Worm (Caenorhabditis elegans): Measurements from ENCODE around the gene dhhc-9.

The dhhc-9 gene

DNA sequence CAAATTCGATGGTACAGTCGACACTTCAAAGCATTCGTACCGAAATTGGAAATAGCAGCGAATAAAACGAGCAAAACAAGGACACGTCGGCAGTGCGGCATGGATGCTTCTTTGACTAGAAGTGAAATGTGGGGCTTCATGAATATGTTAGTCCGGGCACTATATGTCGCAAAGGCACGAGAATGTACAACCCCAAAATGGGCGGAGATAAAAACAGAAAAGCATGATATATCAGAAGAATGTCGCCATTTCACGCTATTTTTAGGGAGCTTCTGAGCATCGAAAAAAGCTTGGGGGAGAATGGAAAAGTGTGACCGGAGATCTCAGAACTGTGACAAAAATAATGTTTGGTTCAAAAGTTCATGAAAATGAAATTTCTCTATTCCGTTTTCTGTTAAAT is 41.5 kb upstream of the dhhc-9 start, which contains the start of gene T07D1.3:
T07D1.3 (minus strand) TSS at position 101 of the 400 bp plus-strand sequence.
- TF ChIP-seq B0035.1 (tag; optimal IDR thresholded peaks at IDR 0.05) = no peak
- no peak for TF ChIP-seq B0019.2 (GFP tag; conservative IDR thresholded peaks at IDR 0.05)

DNA sequence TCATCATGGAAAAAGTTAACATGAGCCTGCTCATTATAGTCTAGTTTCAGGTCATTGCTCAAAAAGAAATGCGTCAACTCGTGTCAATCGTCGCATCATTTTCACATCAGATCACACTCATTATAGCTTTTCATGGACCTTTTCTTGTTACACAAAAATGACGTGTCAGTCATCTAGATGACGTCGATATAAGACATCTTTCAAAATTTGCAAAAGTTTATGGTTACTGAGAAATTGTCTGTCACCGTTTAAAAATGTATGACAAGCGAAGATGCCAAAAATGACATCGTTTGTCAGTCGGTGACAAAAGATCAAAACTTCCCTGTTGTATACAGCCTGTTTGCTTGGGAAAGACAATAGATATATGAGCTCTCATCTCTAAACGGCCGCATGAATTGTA is 39.3 kb upstream of the dhhc-9 start:
- TF ChIP-seq nfya-2 (GFP tag; IDR thresholded peaks at IDR 0.05) (no peak), ama-1 (optimal IDR thresholded peaks at IDR 0.05) (no peak), ama-1 (GFP tag; optimal IDR thresholded peaks at IDR 0.05) (no peak), him-1 (tag; optimal IDR thresholded peaks at IDR 0.05) (no peak), Y53F4B.3 (GFP tag; IDR thresholded peaks at IDR 0.05) (no peak), madf-6 (GFP tag; IDR thresholded peaks at IDR 0.05) (no peak), ceh-100 (GFP tag; IDR thresholded peaks at IDR 0.05) (no peak), tlf-1 (GFP tag; optimal IDR thresholded peaks at IDR 0.05) (no peak), F55B11.4 (tag; optimal IDR thresholded peaks at IDR 0.05; ENCODE audit: borderline replicate concordance, insufficient read depth) (no peak), rpc-1 (optimal IDR thresholded peaks at IDR 0.05) (no peak), rpc-1 (tag; optimal IDR thresholded peaks at IDR 0.05) (no peak), Y95B8A.8 (GFP tag; IDR thresholded peaks at IDR 0.05) (no peak), ztf-18 (tag; optimal IDR thresholded peaks at IDR 0.05) (no peak), ceh-79 (tag; optimal IDR thresholded peaks at IDR 0.05) (no peak), pbrm-1 (GFP tag; IDR thresholded peaks at IDR 0.05) (no peak), ztf-25 (GFP tag; IDR thresholded peaks at IDR 0.05) (no peak), unc-62 (GFP tag; optimal IDR thresholded peaks at IDR 0.05) (no peak), hmg-20 (GFP tag; IDR thresholded peaks at IDR 0.05) (no peak)

- no peak for TF ChIP-seq bed-2 (GFP tag; IDR thresholded peaks at IDR 0.05)
- TF ChIP-seq rec-8 (tag; optimal IDR thresholded peaks at IDR 0.05) = no peak
- TF ChIP-seq pha-4 (tag; optimal IDR thresholded peaks at IDR 0.05) = peak; percentile 44
- peak; percentile 67 for TF ChIP-seq nhr-80 (tag; optimal IDR thresholded peaks at IDR 0.05)
- no peak for TF ChIP-seq lsy-27 (tag; optimal IDR thresholded peaks at IDR 0.05; ENCODE audit: borderline replicate concordance, insufficient read depth)
- TF ChIP-seq cebp-1 (GFP tag; IDR thresholded peaks at IDR 0.05) = peak; percentile 92
- TF ChIP-seq cebp-1 (tag; optimal IDR thresholded peaks at IDR 0.05) = peak; percentile 95
- TF ChIP-seq ceh-58 (GFP tag; IDR thresholded peaks at IDR 0.05) = no peak
Measured at ce11 chrX:2439728-2440127, 37.9 kb upstream of the dhhc-9 start.

ce11 chrX:2439309-2439708 is 37.5 kb upstream of the dhhc-9 start:
- TF ChIP-seq F55B11.4 (tag; optimal IDR thresholded peaks at IDR 0.05; ENCODE audit: borderline replicate concordance, insufficient read depth) = no peak
- TF ChIP-seq nfya-2 (GFP tag; IDR thresholded peaks at IDR 0.05) = no peak
- no peak for TF ChIP-seq atf-7 (tag; optimal IDR thresholded peaks at IDR 0.05)
- no peak for TF ChIP-seq dpff-1 (tag; optimal IDR thresholded peaks at IDR 0.05)
- no peak for TF ChIP-seq lsl-1 (GFP tag; optimal IDR thresholded peaks at IDR 0.05)
- TF ChIP-seq lsy-27 (tag; optimal IDR thresholded peaks at IDR 0.05; ENCODE audit: borderline replicate concordance, insufficient read depth) = no peak
- no peak for TF ChIP-seq lin-26 (GFP tag; IDR thresholded peaks at IDR 0.05)
- TF ChIP-seq F49E8.2 (tag; optimal IDR thresholded peaks at IDR 0.05; ENCODE audit: insufficient read depth) = no peak
- TF ChIP-seq F52B5.7 (tag; optimal IDR thresholded peaks at IDR 0.05) = no peak
- TF ChIP-seq ztf-25 (GFP tag; IDR thresholded peaks at IDR 0.05) = no peak
- TF ChIP-seq B0019.2 (GFP tag; conservative IDR thresholded peaks at IDR 0.05) = no peak
- TF ChIP-seq egl-18 (GFP tag; IDR thresholded peaks at IDR 0.05) = no peak
- TF ChIP-seq ccch-3 (GFP tag; optimal IDR thresholded peaks at IDR 0.05) = no peak
- no peak for TF ChIP-seq tlf-1 (GFP tag; optimal IDR thresholded peaks at IDR 0.05)
- no peak for TF ChIP-seq rpc-1 (optimal IDR thresholded peaks at IDR 0.05)
- no peak for TF ChIP-seq rpc-1 (tag; optimal IDR thresholded peaks at IDR 0.05)
- no peak for TF ChIP-seq egrh-3 (GFP tag; IDR thresholded peaks at IDR 0.05)

All from whole organism, young adult.